Fruit fly (Drosophila melanogaster) whole organism, pupa: ENCODE data around the gene CG7231.
A peak's percentile ranks its signal among the peaks of the same experiment; 100 is the strongest.

Experiments used
- CG12605 ChIP-seq: fragments of 200-800 bp; sonication (Bioruptor generic); IDR thresholded peaks from 2 replicates; pipeline ENCODE4 v1.3.6; 2022; ENCODE audit warnings: missing biosample characterization, missing genetic modification characterization
- CG14655 ChIP-seq: fragments of 200-800 bp; sonication (Bioruptor generic); optimal IDR thresholded peaks from 3 replicates; lab custom pipeline; 2017; ENCODE audit warnings: mild to moderate bottlenecking, missing biosample characterization, missing genetic modification reagents, missing genetic modification characterization
- CG17806 ChIP-seq: fragments of 200-800 bp; sonication (Bioruptor generic); optimal IDR thresholded peaks from 2 replicates; lab custom pipeline; 2018; ENCODE audit warnings: missing biosample characterization, mild to moderate bottlenecking, missing genetic modification characterization, moderate library complexity
- CG34367 ChIP-seq: fragments of 200-800 bp; sonication (Bioruptor generic); optimal IDR thresholded peaks from 2 replicates; lab custom pipeline; 2018; ENCODE audit warnings: missing biosample characterization, mild to moderate bottlenecking, missing genetic modification characterization
- CG4496 ChIP-seq: fragments of 200-800 bp; sonication (Bioruptor generic); IDR thresholded peaks from 3 replicates; pipeline ENCODE4 v1.3.6; 2022; ENCODE audit warnings: missing biosample characterization, missing genetic modification characterization
- CG8159 ChIP-seq: fragments of 200-800 bp; sonication (Bioruptor generic); optimal IDR thresholded peaks from 3 replicates; lab custom pipeline; 2018; ENCODE audit warnings: missing biosample characterization, mild to moderate bottlenecking, missing genetic modification characterization, moderate library complexity
- CG8301 ChIP-seq: fragments of 200-800 bp; sonication (Bioruptor generic); optimal IDR thresholded peaks from 2 replicates; lab custom pipeline; 2018; ENCODE audit warnings: missing biosample characterization, mild to moderate bottlenecking, missing genetic modification characterization
- EcR ChIP-seq: fragments of 200-800 bp; sonication (Bioruptor generic); optimal IDR thresholded peaks from 3 replicates; lab custom pipeline; 2019; ENCODE audit warnings: missing biosample characterization, missing genetic modification characterization, mild to moderate bottlenecking, moderate library complexity, missing genetic modification reagents
- Pif1A ChIP-seq: fragments of 200-800 bp; sonication (Bioruptor generic); optimal IDR thresholded peaks from 3 replicates; lab custom pipeline; 2016; ENCODE audit warnings: missing biosample characterization, missing genetic modification characterization
- Pif1B ChIP-seq: fragments of 200-800 bp; sonication (Bioruptor generic); optimal IDR thresholded peaks from 3 replicates; lab custom pipeline; 2016; ENCODE audit warnings: missing biosample characterization, missing genetic modification characterization
- gl ChIP-seq: fragments of 200-800 bp; sonication (Bioruptor generic); optimal IDR thresholded peaks from 2 replicates; lab custom pipeline; 2018; ENCODE audit warnings: missing biosample characterization, mild to moderate bottlenecking, missing genetic modification characterization
- rn ChIP-seq: fragments of 200-800 bp; sonication (Bioruptor generic); IDR thresholded peaks from 2 replicates; pipeline ENCODE4 v1.3.6; 2022; ENCODE audit warnings: missing biosample characterization, missing genetic modification characterization

dm6 chr2L:7968054-7968453 is 15.7 kb upstream of the CG7231 start:
- TF ChIP-seq CG12605 (GFP tag; lab: Robert Waterston, UW) (no peak), Pif1A (no peak), CG8301 (tag; lab: Kevin White, UChicago) (peak; percentile 57), Pif1B (GFP tag; lab: Kevin White, UChicago) (no peak), gl (tag; lab: Kevin White, UChicago) (no peak), CG8159 (tag; lab: Kevin White, UChicago) (peak; percentile 73), rn (GFP tag; lab: Robert Waterston, UW) (no peak), CG17806 (peak; percentile 43), CG4496 (0 out of 3 replicates have a peak, but pooled peaks have one; percentile 23), EcR (GFP tag; lab: Kevin White, UChicago) (no peak), CG34367 (tag; lab: Kevin White, UChicago) (no peak), CG14655 (GFP tag; lab: Kevin White, UChicago) (peak; percentile 64)
